Fruit fly (Drosophila melanogaster) whole organism, adult: ENCODE data around the gene CG33500.

Experiments used
- CG11617 ChIP-seq: fragments of 200-800 bp; sonication (Bioruptor generic); optimal IDR thresholded peaks from 2 replicates; lab custom pipeline; 2017; ENCODE audit warnings: mild to moderate bottlenecking, missing biosample characterization, missing genetic modification reagents, missing genetic modification characterization
- CG12768 ChIP-seq: fragments of 200-800 bp; sonication (Bioruptor generic); optimal IDR thresholded peaks from 2 replicates; lab custom pipeline; 2017; ENCODE audit warnings: missing biosample characterization, missing genetic modification characterization, mild to moderate bottlenecking, moderate library complexity, missing genetic modification reagents
- CG14711 ChIP-seq: fragments of 200-800 bp; sonication (Bioruptor generic); optimal IDR thresholded peaks from 2 replicates; lab custom pipeline; 2018; ENCODE audit warnings: missing biosample characterization, mild to moderate bottlenecking, missing genetic modification characterization, moderate library complexity
- CG33017 ChIP-seq: fragments of 200-800 bp; sonication (Bioruptor generic); optimal IDR thresholded peaks from 2 replicates; lab custom pipeline; 2018; ENCODE audit warnings: missing biosample characterization, mild to moderate bottlenecking, missing genetic modification characterization, moderate library complexity
- Crg-1 ChIP-seq: fragments of 200-800 bp; sonication (Bioruptor generic); optimal IDR thresholded peaks from 2 replicates; lab custom pipeline; 2016; ENCODE audit warnings: missing biosample characterization, missing genetic modification characterization
- Mnt ChIP-seq: fragments of 200-800 bp; sonication (Bioruptor generic); optimal IDR thresholded peaks from 2 replicates; lab custom pipeline; 2016; ENCODE audit warnings: missing biosample characterization, mild to moderate bottlenecking, missing genetic modification characterization
- bab1 ChIP-seq: fragments of 200-800 bp; sonication (Bioruptor generic); optimal IDR thresholded peaks from 3 replicates; lab custom pipeline; 2019; ENCODE audit warnings: missing biosample characterization, mild to moderate bottlenecking, missing genetic modification characterization, moderate library complexity
- kay ChIP-seq: fragments of 200-800 bp; sonication (Bioruptor generic); peaks from one replicate; lab custom pipeline; 2016; ENCODE audit warnings: missing biosample characterization, missing genetic modification characterization, borderline replicate concordance
- pad ChIP-seq: fragments of 200-800 bp; sonication (Bioruptor generic); optimal IDR thresholded peaks from 3 replicates; lab custom pipeline; 2017; ENCODE audit warnings: missing biosample characterization, missing genetic modification characterization, mild to moderate bottlenecking, moderate library complexity, missing genetic modification reagents
- tj ChIP-seq: fragments of 200-800 bp; sonication (Bioruptor generic); optimal IDR thresholded peaks from 3 replicates; lab custom pipeline; 2017; ENCODE audit warnings: missing biosample characterization, mild to moderate bottlenecking, missing genetic modification characterization, moderate library complexity

DNA sequence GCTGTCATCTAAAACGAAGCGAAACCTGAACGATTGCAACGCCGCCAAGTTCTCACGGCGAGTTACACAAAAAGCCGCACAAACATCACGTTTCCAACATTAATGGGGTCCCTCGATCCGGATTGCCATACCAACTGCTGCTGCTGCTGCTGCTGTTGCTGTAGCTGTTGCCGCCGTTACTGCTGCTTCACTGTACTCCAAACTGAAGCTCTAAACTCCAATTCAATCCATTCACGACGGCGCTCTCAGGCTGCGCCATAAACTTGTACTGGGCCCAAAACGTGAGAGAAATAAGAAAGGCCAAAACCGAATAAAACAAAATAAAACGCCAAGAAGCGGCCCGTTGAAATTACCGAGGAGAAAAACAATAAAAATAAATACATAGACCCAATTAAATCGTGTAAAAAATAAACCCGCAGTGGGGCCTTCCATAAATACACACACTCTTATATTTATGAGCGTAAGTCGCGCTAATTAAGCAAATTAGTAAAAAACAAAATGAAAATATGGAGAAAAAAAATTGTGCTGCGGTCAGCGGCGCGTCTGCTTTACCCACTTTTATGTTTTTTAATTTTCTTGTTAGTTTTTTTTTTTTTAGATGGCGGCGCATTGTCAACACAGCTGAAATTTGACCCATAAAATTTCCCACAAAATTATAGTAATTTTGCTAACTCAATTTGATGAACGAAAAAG lies 39.0 kb downstream of the CG33500 start:
- TF ChIP-seq tj (GFP tag; lab: Kevin White, UChicago): peak; percentile 97
- no peak for TF ChIP-seq kay
- TF ChIP-seq CG33017 (tag; lab: Kevin White, UChicago): no peak
- no peak for TF ChIP-seq CG11617 (GFP tag; lab: Kevin White, UChicago)
- no peak for TF ChIP-seq bab1 (GFP tag; lab: Kevin White, UChicago)
- no peak for TF ChIP-seq Crg-1 (GFP tag; lab: Kevin White, UChicago)
- no peak for TF ChIP-seq CG14711 (tag; lab: Kevin White, UChicago)
- no peak for TF ChIP-seq Mnt
- TF ChIP-seq CG12768 (GFP tag; lab: Kevin White, UChicago): no peak
- TF ChIP-seq pad (GFP tag; lab: Kevin White, UChicago): no peak
